Fruit fly (Drosophila melanogaster): ENCODE measurements around the gene ArgRS.

The ArgRS gene

DNA sequence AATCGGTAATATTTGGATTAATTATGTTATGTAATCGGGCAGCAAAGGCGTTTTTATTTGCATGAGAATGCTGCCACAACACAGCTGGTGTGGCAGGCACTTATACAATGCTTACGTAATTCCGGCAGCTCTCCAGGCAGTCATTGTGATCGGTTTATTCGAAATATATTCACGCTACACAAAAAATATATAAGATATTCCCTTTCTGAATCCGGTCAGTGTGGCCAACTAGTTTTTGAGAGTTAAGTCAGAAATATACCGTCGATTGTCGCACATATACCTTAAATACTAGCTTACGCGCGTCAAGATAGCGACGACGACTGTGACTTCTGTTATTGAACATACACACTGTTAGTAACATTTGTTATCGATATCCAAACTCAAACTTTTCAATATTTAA is 5.1 kb upstream of the ArgRS start, which contains the start of gene sun (continued):
- TF ChIP-seq gfzf (GFP tag; optimal IDR thresholded peaks at IDR 0.05) (peak; percentile 78), Dp (GFP tag; optimal IDR thresholded peaks at IDR 0.05) (peak; percentile 49), pzg (GFP tag; optimal IDR thresholded peaks at IDR 0.05) (peak; percentile 79), CG30020 (tag; optimal IDR thresholded peaks at IDR 0.05) (peak; percentile 82), Doc3 (GFP tag; IDR thresholded peaks at IDR 0.05; ENCODE audit: partially characterized antibody) (0 out of 3 replicates have a peak, but pooled peaks have one; percentile 37), CG17829 (tag; optimal IDR thresholded peaks at IDR 0.05) (peak; percentile 18), Xbp1 (GFP tag; optimal IDR thresholded peaks at IDR 0.05) (no peak), CG32767 (GFP tag; IDR thresholded peaks at IDR 0.05) (no peak), stwl (tag; optimal IDR thresholded peaks at IDR 0.05) (peak; percentile 56), crp (GFP tag; optimal IDR thresholded peaks at IDR 0.05) (peak in 1 of 2 experiments; percentile 50), zen2 (GFP tag; IDR thresholded peaks at IDR 0.05; ENCODE audit: partially characterized antibody) (no peak), Med (GFP tag) (peak; percentile 82), CG14710 (tag; optimal IDR thresholded peaks at IDR 0.05) (peak; percentile 23), BEAF-32 (GFP tag; optimal IDR thresholded peaks at IDR 0.05) (peak; percentile 51), Pdp1 (GFP tag; optimal IDR thresholded peaks at IDR 0.05) (peak in 1 of 2 experiments; percentile 99), CG2120 (GFP tag; optimal IDR thresholded peaks at IDR 0.05) (no peak), BtbVII (GFP tag; optimal IDR thresholded peaks at IDR 0.05) (no peak), CG4617 (GFP tag; optimal IDR thresholded peaks at IDR 0.05; ENCODE audit: borderline replicate concordance) (peak; percentile 55), CG11398 (GFP tag; optimal IDR thresholded peaks at IDR 0.05) (no peak), YL-1 (GFP tag; optimal IDR thresholded peaks at IDR 0.05) (peak; percentile 73), Scr (GFP tag; IDR thresholded peaks at IDR 0.05; ENCODE audit: partially characterized antibody) (peak; percentile 20; the same call in 1 of the 2 replicates), inv (GFP tag; IDR thresholded peaks at IDR 0.05; ENCODE audit: partially characterized antibody) (no peak), Sry-δ (GFP tag; optimal IDR thresholded peaks at IDR 0.05) (peak; percentile 29)

DNA sequence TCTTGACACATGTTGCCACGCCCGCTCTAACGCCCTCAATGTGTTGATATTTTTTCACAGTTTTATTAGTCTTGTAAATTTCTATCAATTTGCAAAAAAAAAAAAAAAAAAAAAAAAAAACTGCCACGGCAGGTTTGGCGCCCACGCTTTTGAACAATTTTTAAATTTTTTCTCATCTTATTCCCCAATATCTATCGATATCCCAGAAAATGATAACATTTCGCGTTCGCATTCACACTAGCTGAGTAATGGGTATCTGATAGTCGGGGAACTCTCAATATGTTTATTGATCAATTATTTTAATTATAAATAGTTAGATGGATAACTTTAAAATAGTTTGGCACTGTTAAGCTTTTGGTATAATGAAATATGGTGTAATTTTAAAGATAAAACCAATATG is 2.6 kb downstream of the ArgRS start:
- peak; percentile 82 for TF ChIP-seq inv (GFP tag; IDR thresholded peaks at IDR 0.05; ENCODE audit: partially characterized antibody)
- peak; percentile 26 for TF ChIP-seq Sry-δ (GFP tag; optimal IDR thresholded peaks at IDR 0.05)
- peak; percentile 65; the same call in 3 of the 4 replicates for TF ChIP-seq Dll (GFP tag; IDR thresholded peaks at IDR 0.05; ENCODE audit: partially characterized antibody)
- peak; percentile 98 for TF ChIP-seq CG14860 (GFP tag; IDR thresholded peaks at IDR 0.05; ENCODE audit: partially characterized antibody)
- TF ChIP-seq pb (GFP tag; optimal IDR thresholded peaks at IDR 0.05), result no peak
- TF ChIP-seq vfl (GFP tag; optimal IDR thresholded peaks at IDR 0.05), result no peak
- TF ChIP-seq chinmo (GFP tag; IDR thresholded peaks at IDR 0.05; ENCODE audit: partially characterized antibody), result peak; percentile 81; the same call in 3 of the 4 replicates
- peak; percentile 60; the same call in 2 of the 3 replicates for TF ChIP-seq CG34224 (GFP tag; IDR thresholded peaks at IDR 0.05; ENCODE audit: partially characterized antibody)
- peak; percentile 81 for TF ChIP-seq D19B (GFP tag; optimal IDR thresholded peaks at IDR 0.05)
- TF ChIP-seq unc-4 (GFP tag; IDR thresholded peaks at IDR 0.05; ENCODE audit: partially characterized antibody), result peak; percentile 47
- TF ChIP-seq CG17328 (GFP tag; IDR thresholded peaks at IDR 0.05), result no peak
- no peak for TF ChIP-seq crol (GFP tag; IDR thresholded peaks at IDR 0.05)
- TF ChIP-seq Dref (GFP tag; IDR thresholded peaks at IDR 0.05), result peak; percentile 37; the same call in 1 of the 2 replicates
- TF ChIP-seq amos (GFP tag; IDR thresholded peaks at IDR 0.05; ENCODE audit: partially characterized antibody), result peak; percentile 70
- TF ChIP-seq Opbp (GFP tag; IDR thresholded peaks at IDR 0.05; ENCODE audit: partially characterized antibody), result peak; percentile 96; the same call in 2 of the 3 replicates
- peak; percentile 95 for TF ChIP-seq ato (GFP tag; IDR thresholded peaks at IDR 0.05; ENCODE audit: partially characterized antibody)
- TF ChIP-seq btn (GFP tag; optimal IDR thresholded peaks at IDR 0.05), result no peak
- TF ChIP-seq vnd (GFP tag; IDR thresholded peaks at IDR 0.05; ENCODE audit: partially characterized antibody), result peak; percentile 94
- peak; percentile 97 for TF ChIP-seq bbx (GFP tag; IDR thresholded peaks at IDR 0.05; ENCODE audit: partially characterized antibody)
- TF ChIP-seq CG9876 (GFP tag; optimal IDR thresholded peaks at IDR 0.05), result no peak
- TF ChIP-seq knrl (GFP tag; IDR thresholded peaks at IDR 0.05; ENCODE audit: partially characterized antibody), result peak; percentile 64; the same call in 2 of the 3 replicates
- TF ChIP-seq CG6791 (GFP tag; IDR thresholded peaks at IDR 0.05; ENCODE audit: partially characterized antibody), result peak; percentile 99
- no peak for TF ChIP-seq pfk (GFP tag; optimal IDR thresholded peaks at IDR 0.05)
- peak; percentile 98 for TF ChIP-seq mld (GFP tag; IDR thresholded peaks at IDR 0.05; ENCODE audit: partially characterized antibody)
- TF ChIP-seq CG1792 (GFP tag; optimal IDR thresholded peaks at IDR 0.05), result no peak
- TF ChIP-seq CG7963 (GFP tag; IDR thresholded peaks at IDR 0.05; ENCODE audit: partially characterized antibody), result peak; percentile 99
